Worm (Caenorhabditis elegans): ENCODE data around the gene col-164.

DNA sequence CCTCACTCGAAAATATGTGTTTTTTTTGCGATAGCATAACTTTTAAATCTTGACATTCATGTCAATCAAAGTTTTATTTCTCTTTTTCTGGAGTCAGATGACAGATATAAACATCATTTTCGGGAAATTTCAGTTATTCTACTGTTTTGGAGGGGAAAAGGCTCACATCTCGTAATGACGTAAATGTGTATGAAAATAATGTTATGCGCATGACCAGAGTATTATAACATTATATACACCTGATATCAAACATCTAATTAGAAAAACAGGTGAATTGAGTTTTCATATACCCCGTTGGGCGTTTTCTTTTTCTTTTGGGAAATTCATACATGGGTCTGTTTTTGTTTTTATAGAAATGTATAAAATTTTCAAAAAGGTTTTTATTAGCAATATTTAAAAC lies 51.0 kb downstream of the col-164 start:
- TF ChIP-seq nhr-28 (tag; optimal IDR thresholded peaks at IDR 0.05), result no peak
- no peak for TF ChIP-seq vab-7 (GFP tag; IDR thresholded peaks at IDR 0.05)
